Worm (Caenorhabditis elegans) whole organism, L2 larva: ENCODE measurements around the gene phyh-1.

Source experiments
- F13H6.1 ChIP-seq: sonication (generic microtip); optimal IDR thresholded peaks from 2 replicates; lab custom pipeline; 2016; ENCODE audit warnings: missing genetic modification characterization, missing compliant biosample characterization
- R02D3.7 ChIP-seq: fragments of 150-350 bp; optimal IDR thresholded peaks from 2 replicates; lab custom pipeline; 2014; ENCODE audit warnings: missing biosample characterization, missing genetic modification characterization
- aly-2 ChIP-seq: fragments of 150-350 bp; optimal IDR thresholded peaks from 2 replicates; lab custom pipeline; 2014; ENCODE audit warnings: missing biosample characterization, missing genetic modification characterization
- blmp-1 ChIP-seq: sonication (generic microtip); optimal IDR thresholded peaks from 2 replicates; lab custom pipeline; 2017; ENCODE audit warnings: missing genetic modification characterization, mild to moderate bottlenecking, missing compliant biosample characterization, antibody characterized with exemption, moderate library complexity; ENCODE audit not compliant: insufficient read depth
- ceh-82 ChIP-seq: fragments of 150-350 bp; optimal IDR thresholded peaks from 2 replicates; lab custom pipeline; 2014; ENCODE audit warnings: missing biosample characterization, missing genetic modification characterization
- dmd-4 ChIP-seq: sonication (generic microtip); optimal IDR thresholded peaks from 2 replicates; lab custom pipeline; 2017; ENCODE audit warnings: missing biosample characterization, missing genetic modification characterization
- lin-11 ChIP-seq: fragments of 150-350 bp; sonication (generic microtip); optimal IDR thresholded peaks from 2 replicates; lab custom pipeline; 2014; ENCODE audit warnings: missing biosample characterization, missing genetic modification characterization, inconsistent platforms, mixed read lengths
- lin-13 ChIP-seq: fragments of 150-350 bp; optimal IDR thresholded peaks from 2 replicates; lab custom pipeline; 2014; ENCODE audit warnings: missing biosample characterization, missing genetic modification reagents, missing genetic modification characterization
- nhr-11 ChIP-seq: fragments of 150-350 bp; optimal IDR thresholded peaks from 2 replicates; lab custom pipeline; 2014; ENCODE audit warnings: missing biosample characterization, missing genetic modification characterization
- nhr-21 ChIP-seq: fragments of 150-350 bp; optimal IDR thresholded peaks from 2 replicates; lab custom pipeline; 2014; ENCODE audit warnings: missing biosample characterization, missing genetic modification characterization
- nhr-237 ChIP-seq: fragments of 150-350 bp; optimal IDR thresholded peaks from 2 replicates; lab custom pipeline; 2014; ENCODE audit warnings: missing biosample characterization, missing genetic modification characterization
- zag-1 ChIP-seq: fragments of 150-350 bp; optimal IDR thresholded peaks from 2 replicates; lab custom pipeline; 2014; ENCODE audit warnings: missing biosample characterization, missing genetic modification characterization
- ztf-4 ChIP-seq: fragments of 150-350 bp; optimal IDR thresholded peaks from 2 replicates; lab custom pipeline; 2014; ENCODE audit warnings: missing biosample characterization, missing genetic modification characterization

ce11 chrIV:17209309-17209708 lies 49.9 kb downstream of the phyh-1 start:
- no peak for TF ChIP-seq aly-2
- TF ChIP-seq zag-1: no peak
- no peak for TF ChIP-seq lin-11 (tag; lab: Kevin White, UChicago)
- TF ChIP-seq ztf-4 (tag; lab: Kevin White, UChicago): no peak
- no peak for TF ChIP-seq nhr-11 (tag; lab: Kevin White, UChicago)
- no peak for TF ChIP-seq blmp-1 (tag; lab: Kevin White, UChicago)
- no peak for TF ChIP-seq nhr-237
- TF ChIP-seq lin-13: no peak
- TF ChIP-seq R02D3.7: no peak
- no peak for TF ChIP-seq F13H6.1
- TF ChIP-seq nhr-21: no peak
- TF ChIP-seq dmd-4: no peak
- no peak for TF ChIP-seq ceh-82 (tag; lab: Kevin White, UChicago)
